Worm (Caenorhabditis elegans) whole organism, midembryonic: ENCODE data around the gene coq-3.

Source experiments
- T22C8.4 ChIP-seq: fragments of 200-800 bp; sonication (Bioruptor generic); IDR thresholded peaks from 2 replicates; pipeline ENCODE4 v1.3.6; 2022; ENCODE audit warnings: missing genetic modification characterization, missing compliant biosample characterization
- cog-1 ChIP-seq: sonication (generic microtip); optimal IDR thresholded peaks from 2 replicates; lab custom pipeline; 2016; ENCODE audit warnings: missing genetic modification characterization, missing compliant biosample characterization
- flt-1 ChIP-seq: fragments of 200-800 bp; sonication (Bioruptor generic); IDR thresholded peaks from 2 replicates; pipeline ENCODE4 v1.3.6; 2022; ENCODE audit warnings: missing genetic modification characterization, missing compliant biosample characterization
- klf-2 ChIP-seq: fragments of 200-800 bp; sonication (Bioruptor generic); conservative IDR thresholded peaks from 2 replicates; pipeline ENCODE4 v1.3.6; 2022; ENCODE audit warnings: missing genetic modification reagents, missing genetic modification characterization, missing compliant biosample characterization
- med-1 ChIP-seq: sonication (generic microtip); optimal IDR thresholded peaks from 2 replicates; lab custom pipeline; 2017; ENCODE audit warnings: missing genetic modification characterization, mild to moderate bottlenecking, missing compliant biosample characterization, antibody characterized with exemption, missing genetic modification reagents; ENCODE audit not compliant: insufficient read depth
- ref-1 ChIP-seq: fragments of 200-800 bp; sonication (Bioruptor generic); conservative IDR thresholded peaks from 2 replicates; pipeline ENCODE4 v1.3.6; 2022; ENCODE audit warnings: missing genetic modification reagents, missing genetic modification characterization, missing compliant biosample characterization
- tab-1 ChIP-seq: fragments of 200-800 bp; sonication (Bioruptor generic); IDR thresholded peaks from 2 replicates; pipeline ENCODE4 v1.3.6; 2022; ENCODE audit warnings: missing genetic modification characterization, missing compliant biosample characterization
- ztf-23 ChIP-seq: fragments of 200-800 bp; sonication (Bioruptor generic); IDR thresholded peaks from 2 replicates; pipeline ENCODE4 v1.3.6; 2022; ENCODE audit warnings: missing genetic modification reagents, missing genetic modification characterization, missing compliant biosample characterization
- ztf-29 ChIP-seq: fragments of 200-800 bp; sonication (Bioruptor generic); IDR thresholded peaks from 2 replicates; pipeline ENCODE4 v1.3.6; 2022; ENCODE audit warnings: missing genetic modification reagents, missing genetic modification characterization, missing compliant biosample characterization

Gene coq-3

DNA sequence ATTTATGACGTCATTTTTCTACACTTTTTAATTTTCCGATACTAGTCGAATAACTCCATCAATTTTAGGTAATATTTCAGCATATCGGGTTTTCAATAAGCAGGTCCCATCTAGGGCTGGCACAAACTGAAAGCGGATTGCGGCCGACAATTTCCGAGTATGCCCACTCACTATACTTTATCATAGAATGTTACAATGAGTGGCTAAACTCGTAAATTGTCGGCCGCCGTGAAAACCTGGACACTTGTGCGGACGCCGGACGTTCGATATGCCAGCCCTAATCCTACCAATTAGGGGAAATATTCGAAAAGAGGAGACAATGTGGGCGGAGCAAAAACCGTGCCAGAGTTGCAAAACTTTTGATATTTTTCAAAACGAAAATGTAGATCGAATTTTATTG lies 36.5 kb downstream of the coq-3 start:
- TF ChIP-seq ztf-29 (GFP tag; lab: Robert Waterston, UW) (no peak), T22C8.4 (GFP tag; lab: Robert Waterston, UW) (no peak), flt-1 (no peak), cog-1 (tag; lab: Kevin White, UChicago) (no peak), ztf-23 (GFP tag; lab: Robert Waterston, UW) (no peak), ref-1 (no peak), klf-2 (GFP tag; lab: Robert Waterston, UW) (no peak), tab-1 (GFP tag; lab: Robert Waterston, UW) (no peak), med-1 (no peak)

ce11 chrIV:14757786-14758185 lies 38.3 kb downstream of the coq-3 start:
- TF ChIP-seq ztf-23 (GFP tag; lab: Robert Waterston, UW) (no peak), ref-1 (no peak), flt-1 (no peak), klf-2 (GFP tag; lab: Robert Waterston, UW) (no peak), med-1 (no peak), tab-1 (GFP tag; lab: Robert Waterston, UW) (no peak), cog-1 (tag; lab: Kevin White, UChicago) (no peak), T22C8.4 (GFP tag; lab: Robert Waterston, UW) (no peak), ztf-29 (GFP tag; lab: Robert Waterston, UW) (no peak)

- no peak for TF ChIP-seq T22C8.4 (GFP tag; lab: Robert Waterston, UW)
Measured at ce11 chrIV:14754912-14755311, 41.2 kb downstream of the coq-3 start, which contains the start of gene Y57G11C.499. Gene Y57G11C.499 (minus strand): TSS chrIV:14754934.
